Worm (Caenorhabditis elegans) whole organism, early embryonic: Measurements from ENCODE around the gene ugt-38.

ENCODE experiments used
- B0310.2 ChIP-seq: sonication (generic microtip); optimal IDR thresholded peaks from 2 replicates; lab custom pipeline; 2016; ENCODE audit warnings: mild to moderate bottlenecking, missing genetic modification characterization, missing compliant biosample characterization
- F13C5.2 ChIP-seq: sonication (generic microtip); optimal IDR thresholded peaks from 2 replicates; lab custom pipeline; 2017; ENCODE audit warnings: mild to moderate bottlenecking, missing genetic modification characterization, inconsistent platforms, missing compliant biosample characterization
- aly-1 ChIP-seq: sonication (generic microtip); optimal IDR thresholded peaks from 2 replicates; lab custom pipeline; 2016; ENCODE audit warnings: missing genetic modification characterization, missing compliant biosample characterization
- ama-1 ChIP-seq: fragments of 150-350 bp; optimal IDR thresholded peaks from 2 replicates; lab custom pipeline; 2014
- ceh-13 ChIP-seq: fragments of 200-800 bp; sonication (Bioruptor generic); optimal IDR thresholded peaks from 2 replicates; lab custom pipeline; 2018; ENCODE audit warnings: mild to moderate bottlenecking, missing genetic modification characterization, missing compliant biosample characterization
- ceh-36 ChIP-seq: sonication (generic microtip); optimal IDR thresholded peaks from 2 replicates; lab custom pipeline; 2016; ENCODE audit warnings: missing genetic modification characterization, inconsistent platforms, missing compliant biosample characterization
- ets-7 ChIP-seq: sonication (generic microtip); optimal IDR thresholded peaks from 2 replicates; lab custom pipeline; 2016; ENCODE audit warnings: missing genotype, missing genetic modification characterization, missing compliant biosample characterization
- flt-1 ChIP-seq: fragments of 200-800 bp; sonication (Bioruptor generic); IDR thresholded peaks from 2 replicates; pipeline ENCODE4 v1.3.6; 2022; ENCODE audit warnings: missing genetic modification characterization, missing compliant biosample characterization
- hmbx-1 ChIP-seq: sonication (generic microtip); optimal IDR thresholded peaks from 2 replicates; lab custom pipeline; 2016; ENCODE audit warnings: mild to moderate bottlenecking, missing genetic modification characterization, missing compliant biosample characterization
- hmg-4 ChIP-seq: fragments of 200-800 bp; sonication (Bioruptor generic); optimal IDR thresholded peaks from 2 replicates; lab custom pipeline; 2018; ENCODE audit warnings: mild to moderate bottlenecking, missing genetic modification characterization, missing compliant biosample characterization
- hnd-1 ChIP-seq: sonication (generic microtip); optimal IDR thresholded peaks from 2 replicates; lab custom pipeline; 2016; ENCODE audit warnings: missing genetic modification characterization, missing compliant biosample characterization
- pes-1 ChIP-seq: fragments of 200-800 bp; sonication (Bioruptor generic); IDR thresholded peaks from 2 replicates; pipeline ENCODE4 v1.3.6; 2022; ENCODE audit warnings: missing genetic modification reagents, missing genetic modification characterization, missing compliant biosample characterization
- scrt-1 ChIP-seq: fragments of 200-800 bp; sonication (Bioruptor generic); IDR thresholded peaks from 2 replicates; pipeline ENCODE4 v1.3.6; 2022; ENCODE audit warnings: missing genetic modification characterization, missing compliant biosample characterization
- sea-1 ChIP-seq: fragments of 200-800 bp; sonication (Bioruptor generic); conservative IDR thresholded peaks from 2 replicates; pipeline ENCODE4 v1.3.6; 2022; ENCODE audit warnings: missing genetic modification characterization, missing compliant biosample characterization
- tbx-11 ChIP-seq: fragments of 200-800 bp; sonication (Bioruptor generic); IDR thresholded peaks from 2 replicates; pipeline ENCODE4 v1.3.6; 2022; ENCODE audit warnings: missing genetic modification characterization, missing compliant biosample characterization
- tbx-37 ChIP-seq: fragments of 200-800 bp; sonication (Bioruptor generic); conservative IDR thresholded peaks from 2 replicates; pipeline ENCODE4 v1.3.6; 2022; ENCODE audit warnings: missing genetic modification reagents, missing genetic modification characterization, missing compliant biosample characterization
- tra-4 ChIP-seq: sonication (generic microtip); optimal IDR thresholded peaks from 2 replicates; lab custom pipeline; 2017; ENCODE audit warnings: missing genetic modification characterization, missing compliant biosample characterization

ugt-38 gene

ce11 chrV:7186599-7186998, 39.3 kb upstream of the ugt-38 start:
- TF ChIP-seq flt-1 (GFP tag; lab: Robert Waterston, UW): no peak
- TF ChIP-seq scrt-1 (GFP tag; lab: Robert Waterston, UW): no peak
- no peak for TF ChIP-seq aly-1 (tag; lab: Kevin White, UChicago)
- TF ChIP-seq tbx-11: no peak

- TF ChIP-seq ets-7 (tag; lab: Kevin White, UChicago): no peak
- no peak for TF ChIP-seq tbx-37 (GFP tag; lab: Robert Waterston, UW)
- TF ChIP-seq hnd-1: no peak
- no peak for TF ChIP-seq tra-4 (tag; lab: Kevin White, UChicago)
- TF ChIP-seq F13C5.2: no peak
- TF ChIP-seq ceh-13 (GFP tag; lab: Kevin White, UChicago): no peak
- no peak for TF ChIP-seq ama-1 (lab: Kevin White, UChicago)
- no peak for TF ChIP-seq hmbx-1 (tag; lab: Kevin White, UChicago)
- no peak for TF ChIP-seq tbx-11
- TF ChIP-seq aly-1 (tag; lab: Kevin White, UChicago): no peak
- TF ChIP-seq flt-1 (GFP tag; lab: Robert Waterston, UW): no peak
- no peak for TF ChIP-seq scrt-1 (GFP tag; lab: Robert Waterston, UW)
- no peak for TF ChIP-seq sea-1 (GFP tag; lab: Robert Waterston, UW)
- TF ChIP-seq ceh-36 (tag; lab: Kevin White, UChicago): no peak
- no peak for TF ChIP-seq B0310.2
- no peak for TF ChIP-seq pes-1 (GFP tag; lab: Robert Waterston, UW)
Measured at ce11 chrV:7184549-7184948, 37.3 kb upstream of the ugt-38 start, which contains the start of gene pitr-5. pitr-5 (plus strand) TSS chrV:7184849.

ce11 chrV:7178843-7179242, 31.6 kb upstream of the ugt-38 start, which contains the start of gene cpsf-2:
cpsf-2 (plus strand) TSS chrV:7179172.
- TF ChIP-seq hmg-4 (no peak), B0310.2 (no peak), ceh-13 (GFP tag; lab: Kevin White, UChicago) (no peak), tbx-11 (no peak), aly-1 (tag; lab: Kevin White, UChicago) (no peak), flt-1 (GFP tag; lab: Robert Waterston, UW) (no peak), F13C5.2 (no peak), ceh-36 (tag; lab: Kevin White, UChicago) (no peak), hmbx-1 (tag; lab: Kevin White, UChicago) (no peak), ets-7 (tag; lab: Kevin White, UChicago) (no peak), pes-1 (GFP tag; lab: Robert Waterston, UW) (no peak), tbx-37 (GFP tag; lab: Robert Waterston, UW) (no peak), hnd-1 (no peak), scrt-1 (GFP tag; lab: Robert Waterston, UW) (no peak), sea-1 (GFP tag; lab: Robert Waterston, UW) (no peak), tra-4 (tag; lab: Kevin White, UChicago) (no peak), ama-1 (lab: Kevin White, UChicago) (no peak)

- TF ChIP-seq hnd-1: no peak
Measured at ce11 chrV:7175201-7175600, 27.9 kb upstream of the ugt-38 start, which contains the start of gene lgc-39. lgc-39 (plus strand) TSS chrV:7175501.

ce11 chrV:7166709-7167108, 19.4 kb upstream of the ugt-38 start, which contains the start of gene ugt-36:
ugt-36 (plus strand) TSS chrV:7167009.
- TF ChIP-seq B0310.2: no peak
- TF ChIP-seq pes-1 (GFP tag; lab: Robert Waterston, UW): no peak
- no peak for TF ChIP-seq ama-1 (lab: Kevin White, UChicago)
- no peak for TF ChIP-seq tbx-11
- TF ChIP-seq hmg-4: no peak

- TF ChIP-seq hnd-1 (no peak), ceh-36 (tag; lab: Kevin White, UChicago) (no peak), B0310.2 (no peak), flt-1 (GFP tag; lab: Robert Waterston, UW) (no peak), ets-7 (tag; lab: Kevin White, UChicago) (no peak), pes-1 (GFP tag; lab: Robert Waterston, UW) (no peak), tbx-11 (no peak), aly-1 (tag; lab: Kevin White, UChicago) (no peak), hmg-4 (no peak), ama-1 (lab: Kevin White, UChicago) (no peak), sea-1 (GFP tag; lab: Robert Waterston, UW) (no peak), scrt-1 (GFP tag; lab: Robert Waterston, UW) (no peak), F13C5.2 (no peak), tbx-37 (GFP tag; lab: Robert Waterston, UW) (no peak), hmbx-1 (tag; lab: Kevin White, UChicago) (no peak), ceh-13 (GFP tag; lab: Kevin White, UChicago) (no peak), tra-4 (tag; lab: Kevin White, UChicago) (no peak)
Measured at ce11 chrV:7164210-7164609, 16.9 kb upstream of the ugt-38 start, which contains the start of gene srh-83. srh-83 (plus strand) TSS chrV:7164510.

- TF ChIP-seq tbx-37 (GFP tag; lab: Robert Waterston, UW) (no peak), tbx-11 (no peak), ama-1 (lab: Kevin White, UChicago) (no peak), pes-1 (GFP tag; lab: Robert Waterston, UW) (no peak), hnd-1 (no peak), ets-7 (tag; lab: Kevin White, UChicago) (no peak), hmg-4 (no peak), B0310.2 (no peak), F13C5.2 (no peak), flt-1 (GFP tag; lab: Robert Waterston, UW) (no peak), ceh-13 (GFP tag; lab: Kevin White, UChicago) (no peak), aly-1 (tag; lab: Kevin White, UChicago) (no peak), scrt-1 (GFP tag; lab: Robert Waterston, UW) (no peak), tra-4 (tag; lab: Kevin White, UChicago) (no peak), sea-1 (GFP tag; lab: Robert Waterston, UW) (no peak), ceh-36 (tag; lab: Kevin White, UChicago) (no peak), hmbx-1 (tag; lab: Kevin White, UChicago) (no peak)
Measured at ce11 chrV:7163477-7164114, 16.3 kb upstream of the ugt-38 start, which contains the start of gene ugt-41. ugt-41 (minus strand) TSS chrV:7163595.
